Fruit fly (Drosophila melanogaster) whole organism, pupa: Measurements from ENCODE around the gene RpL13A.

Experiments used
- CG10348 ChIP-seq: fragments of 200-800 bp; sonication (Bioruptor generic); IDR thresholded peaks from 2 replicates; pipeline ENCODE4 v1.3.6; 2022; ENCODE audit warnings: missing biosample characterization, missing genetic modification characterization
- CG12605 ChIP-seq: fragments of 200-800 bp; sonication (Bioruptor generic); IDR thresholded peaks from 2 replicates; pipeline ENCODE4 v1.3.6; 2022; ENCODE audit warnings: missing biosample characterization, missing genetic modification characterization
- CG13204 ChIP-seq: fragments of 200-800 bp; sonication (Bioruptor generic); optimal IDR thresholded peaks from 2 replicates; lab custom pipeline; 2018; ENCODE audit warnings: missing biosample characterization, mild to moderate bottlenecking, missing genetic modification characterization, moderate library complexity
- CG14655 ChIP-seq: fragments of 200-800 bp; sonication (Bioruptor generic); optimal IDR thresholded peaks from 3 replicates; lab custom pipeline; 2017; ENCODE audit warnings: mild to moderate bottlenecking, missing biosample characterization, missing genetic modification reagents, missing genetic modification characterization
- CG15710 ChIP-seq: fragments of 200-800 bp; sonication (Bioruptor generic); optimal IDR thresholded peaks from 2 replicates; lab custom pipeline; 2018; ENCODE audit warnings: missing biosample characterization, mild to moderate bottlenecking, missing genetic modification characterization, moderate library complexity
- CG17806 ChIP-seq: fragments of 200-800 bp; sonication (Bioruptor generic); optimal IDR thresholded peaks from 2 replicates; lab custom pipeline; 2018; ENCODE audit warnings: missing biosample characterization, mild to moderate bottlenecking, missing genetic modification characterization, moderate library complexity
- CG32121 ChIP-seq: fragments of 200-800 bp; sonication (Bioruptor generic); IDR thresholded peaks from 2 replicates; pipeline ENCODE4 v1.3.6; 2022; ENCODE audit warnings: missing biosample characterization, missing genetic modification characterization
- CG34367 ChIP-seq: fragments of 200-800 bp; sonication (Bioruptor generic); optimal IDR thresholded peaks from 2 replicates; lab custom pipeline; 2018; ENCODE audit warnings: missing biosample characterization, mild to moderate bottlenecking, missing genetic modification characterization
- CG4496 ChIP-seq: fragments of 200-800 bp; sonication (Bioruptor generic); IDR thresholded peaks from 3 replicates; pipeline ENCODE4 v1.3.6; 2022; ENCODE audit warnings: missing biosample characterization, missing genetic modification characterization
- CG8159 ChIP-seq: fragments of 200-800 bp; sonication (Bioruptor generic); optimal IDR thresholded peaks from 3 replicates; lab custom pipeline; 2018; ENCODE audit warnings: missing biosample characterization, mild to moderate bottlenecking, missing genetic modification characterization, moderate library complexity
- CG8301 ChIP-seq: fragments of 200-800 bp; sonication (Bioruptor generic); optimal IDR thresholded peaks from 2 replicates; lab custom pipeline; 2018; ENCODE audit warnings: missing biosample characterization, mild to moderate bottlenecking, missing genetic modification characterization
- CG9948 ChIP-seq: fragments of 200-800 bp; sonication (Bioruptor generic); optimal IDR thresholded peaks from 2 replicates; lab custom pipeline; 2018; ENCODE audit warnings: missing biosample characterization, mild to moderate bottlenecking, missing genetic modification characterization, moderate library complexity
- D1 ChIP-seq: fragments of 200-800 bp; sonication (Bioruptor generic); optimal IDR thresholded peaks from 2 replicates; lab custom pipeline; 2018; ENCODE audit warnings: missing biosample characterization, mild to moderate bottlenecking, missing genetic modification characterization, moderate library complexity
- EcR ChIP-seq: fragments of 200-800 bp; sonication (Bioruptor generic); optimal IDR thresholded peaks from 3 replicates; lab custom pipeline; 2019; ENCODE audit warnings: missing biosample characterization, missing genetic modification characterization, mild to moderate bottlenecking, moderate library complexity, missing genetic modification reagents
- Ets98B ChIP-seq: fragments of 200-800 bp; sonication (Bioruptor generic); IDR thresholded peaks from 2 replicates; pipeline ENCODE4 v1.3.6; 2022; ENCODE audit warnings: missing biosample characterization, missing genetic modification characterization
- Pif1A ChIP-seq: fragments of 200-800 bp; sonication (Bioruptor generic); optimal IDR thresholded peaks from 3 replicates; lab custom pipeline; 2016; ENCODE audit warnings: missing biosample characterization, missing genetic modification characterization
- Pif1B ChIP-seq: fragments of 200-800 bp; sonication (Bioruptor generic); optimal IDR thresholded peaks from 3 replicates; lab custom pipeline; 2016; ENCODE audit warnings: missing biosample characterization, missing genetic modification characterization
- Snoo ChIP-seq: fragments of 200-800 bp; sonication (Bioruptor generic); optimal IDR thresholded peaks from 3 replicates; lab custom pipeline; 2017; ENCODE audit warnings: missing biosample characterization, mild to moderate bottlenecking, missing genetic modification characterization, inconsistent platforms
- fd96Ca ChIP-seq: fragments of 200-800 bp; sonication (Bioruptor generic); IDR thresholded peaks from 3 replicates; pipeline ENCODE4 v1.3.6; 2022; ENCODE audit warnings: missing biosample characterization, missing genetic modification characterization
- gl ChIP-seq: fragments of 200-800 bp; sonication (Bioruptor generic); optimal IDR thresholded peaks from 2 replicates; lab custom pipeline; 2018; ENCODE audit warnings: missing biosample characterization, mild to moderate bottlenecking, missing genetic modification characterization
- rn ChIP-seq: fragments of 200-800 bp; sonication (Bioruptor generic); IDR thresholded peaks from 2 replicates; pipeline ENCODE4 v1.3.6; 2022; ENCODE audit warnings: missing biosample characterization, missing genetic modification characterization

Gene RpL13A

DNA sequence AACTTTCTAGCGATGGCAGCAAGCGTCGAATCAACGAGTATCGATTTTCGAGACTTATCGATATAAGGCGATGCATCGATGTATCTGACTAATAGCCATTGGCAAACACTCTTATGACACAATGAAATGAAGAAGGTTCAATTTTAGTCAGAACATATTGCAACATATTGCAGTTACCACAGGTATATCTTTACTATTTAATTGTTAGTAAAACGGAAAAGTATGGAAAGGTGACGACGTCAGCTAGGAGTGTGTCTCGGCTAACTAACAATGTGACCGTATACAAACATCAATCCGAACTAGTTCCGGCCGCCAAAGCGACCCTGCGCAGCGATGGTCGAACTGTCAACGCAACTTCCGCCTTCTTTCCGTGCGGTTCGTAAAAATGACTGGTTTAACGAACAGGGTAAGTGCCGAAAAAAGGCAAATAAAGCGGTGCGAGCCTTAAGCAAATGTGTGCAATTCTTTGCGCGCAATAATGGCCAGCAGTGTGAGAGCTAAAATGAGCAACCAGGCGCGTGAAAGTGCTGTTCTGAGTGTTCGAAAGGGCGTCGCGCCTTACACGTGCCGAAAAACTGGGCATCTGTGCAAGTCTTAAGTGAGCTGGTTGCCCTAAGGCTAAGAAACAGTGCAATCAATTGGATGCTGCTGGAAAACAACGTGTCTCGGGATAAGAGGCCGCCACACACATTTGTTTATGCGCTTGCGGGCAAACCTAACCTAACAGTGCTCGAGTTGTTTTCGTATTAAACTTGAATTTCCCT lies at the start of gene RpL13A, which contains the start of the genes Dph4 and Spec2:
Gene RpL13A, plus strand, starts transcription at position 360 of the 764 bp plus-strand sequence.
Gene Dph4, minus strand, starts transcription at position 11 of the 764 bp plus-strand sequence.
Gene Spec2, minus strand, starts transcription at position 11 of the 764 bp plus-strand sequence.
- no peak for TF ChIP-seq Ets98B
- no peak for TF ChIP-seq CG32121 (GFP tag; lab: Robert Waterston, UW)
- TF ChIP-seq CG8159 (tag; lab: Kevin White, UChicago): no peak
- peak; percentile 63 for TF ChIP-seq CG15710
- TF ChIP-seq gl (tag; lab: Kevin White, UChicago): peak; percentile 72
- TF ChIP-seq CG13204: no peak
- no peak for TF ChIP-seq D1
- no peak for TF ChIP-seq Pif1A (GFP tag; lab: Kevin White, UChicago)
- TF ChIP-seq Snoo: peak; percentile 94
- TF ChIP-seq CG9948 (tag; lab: Kevin White, UChicago): peak; percentile 22
- TF ChIP-seq CG4496 (GFP tag; lab: Robert Waterston, UW): no peak
- no peak for TF ChIP-seq fd96Ca (GFP tag; lab: Robert Waterston, UW)
- no peak for TF ChIP-seq CG14655 (GFP tag; lab: Kevin White, UChicago)
- TF ChIP-seq Pif1B (GFP tag; lab: Kevin White, UChicago): no peak
- TF ChIP-seq rn (GFP tag; lab: Robert Waterston, UW): no peak
- no peak for TF ChIP-seq EcR (GFP tag; lab: Kevin White, UChicago)
- no peak for TF ChIP-seq CG12605 (GFP tag; lab: Robert Waterston, UW)
- peak; percentile 42 for TF ChIP-seq CG8301 (tag; lab: Kevin White, UChicago)
- peak; percentile 83 for TF ChIP-seq CG34367 (tag; lab: Kevin White, UChicago)
- TF ChIP-seq CG10348 (GFP tag; lab: Robert Waterston, UW): no peak
- TF ChIP-seq CG17806 (tag; lab: Kevin White, UChicago): peak; percentile 34

DNA sequence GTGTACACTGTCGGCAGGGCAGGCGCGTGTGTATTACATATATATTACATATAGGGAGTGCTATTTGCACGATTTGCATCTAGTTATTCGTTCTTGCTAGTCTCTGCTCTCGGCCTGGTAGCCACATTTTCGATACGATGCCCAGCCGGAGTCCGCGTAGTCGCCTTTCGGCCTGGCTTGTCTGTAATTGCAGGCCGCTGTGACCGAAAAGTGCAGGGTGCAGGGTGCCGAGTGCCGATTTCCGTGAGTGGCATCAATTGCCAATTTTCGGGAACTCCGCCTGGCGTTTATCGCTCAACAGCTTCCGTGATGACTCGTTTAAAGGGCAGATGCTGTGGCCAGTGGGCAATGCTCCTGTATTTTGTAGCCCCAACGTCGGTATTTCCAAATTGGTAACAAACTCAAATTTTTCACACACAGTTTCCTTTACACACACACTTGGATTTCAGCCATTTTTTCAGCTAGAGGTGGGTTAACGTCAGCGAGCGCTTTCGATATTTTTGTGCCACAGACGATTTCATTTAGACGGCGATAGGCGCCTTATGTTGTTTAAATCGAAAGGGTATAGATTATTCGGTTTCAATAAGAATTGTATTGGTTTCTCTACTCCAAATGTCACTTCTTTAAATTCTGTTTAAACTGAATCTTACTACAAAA lies 36.3 kb upstream of the RpL13A start, which contains the start of gene CG2926:
Gene CG2926, minus strand, starts transcription at position 518 of the 657 bp plus-strand sequence.
- TF ChIP-seq CG14655 (GFP tag; lab: Kevin White, UChicago): no peak
- TF ChIP-seq D1: no peak
- 0 out of 2 replicates have a peak, but pooled peaks have one; percentile 32 for TF ChIP-seq CG12605 (GFP tag; lab: Robert Waterston, UW)
- TF ChIP-seq CG8159 (tag; lab: Kevin White, UChicago): no peak
- 0 out of 2 replicates have a peak, but pooled peaks have one; percentile 12 for TF ChIP-seq rn (GFP tag; lab: Robert Waterston, UW)
- 0 out of 3 replicates have a peak, but pooled peaks have one; percentile 46 for TF ChIP-seq CG4496 (GFP tag; lab: Robert Waterston, UW)
- no peak for TF ChIP-seq CG17806 (tag; lab: Kevin White, UChicago)
- 0 out of 2 replicates have a peak, but pooled peaks have one; percentile 32 for TF ChIP-seq CG32121 (GFP tag; lab: Robert Waterston, UW)
- no peak for TF ChIP-seq CG13204
- TF ChIP-seq CG8301 (tag; lab: Kevin White, UChicago): no peak
- peak; percentile 19; the same call in 1 of the 2 replicates for TF ChIP-seq Ets98B

DNA sequence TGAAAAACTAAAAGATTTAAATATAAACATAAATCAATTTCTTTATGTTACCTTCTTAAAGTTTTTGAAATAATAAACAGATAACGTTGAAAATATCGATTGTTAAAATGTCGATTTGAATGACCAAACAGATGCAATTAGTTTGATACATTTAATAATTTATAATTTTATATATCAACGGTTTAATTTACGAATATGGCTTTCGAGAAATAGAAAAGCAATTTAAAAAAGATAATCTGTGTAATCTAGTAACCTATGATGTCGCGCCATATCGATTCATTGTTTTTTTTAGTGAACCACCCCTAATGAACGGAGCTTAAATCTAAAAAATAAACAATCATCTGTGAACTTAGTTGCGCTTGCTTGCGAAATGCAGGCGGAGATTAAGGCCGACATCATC lies 35.7 kb upstream of the RpL13A start, which contains the start of gene PolZ2:
Gene PolZ2, plus strand, starts transcription at position 301 of the 400 bp plus-strand sequence.
- TF ChIP-seq EcR (GFP tag; lab: Kevin White, UChicago) (no peak), CG32121 (GFP tag; lab: Robert Waterston, UW) (no peak), rn (GFP tag; lab: Robert Waterston, UW) (no peak), CG15710 (no peak), CG4496 (GFP tag; lab: Robert Waterston, UW) (no peak), CG34367 (tag; lab: Kevin White, UChicago) (no peak), Snoo (no peak), CG14655 (GFP tag; lab: Kevin White, UChicago) (no peak), Pif1B (GFP tag; lab: Kevin White, UChicago) (no peak), CG8159 (tag; lab: Kevin White, UChicago) (no peak), fd96Ca (GFP tag; lab: Robert Waterston, UW) (no peak), Ets98B (no peak), D1 (no peak), CG17806 (tag; lab: Kevin White, UChicago) (no peak)
- TF ChIP-seq, all 21 proteins: peak for 0

dm6 chr3R:5591398-5591853 lies 32.8 kb upstream of the RpL13A start, which contains the start of the genes noi and Vha26:
Gene noi (minus strand): TSS chr3R:5591459.
Gene Vha26 (plus strand): TSS chr3R:5591763.
- TF ChIP-seq Pif1A (GFP tag; lab: Kevin White, UChicago) (no peak), D1 (no peak), CG15710 (peak; percentile 15), CG8159 (tag; lab: Kevin White, UChicago) (no peak)

- TF ChIP-seq CG4496 (GFP tag; lab: Robert Waterston, UW) (0 out of 3 replicates have a peak, but pooled peaks have one; percentile 34), fd96Ca (GFP tag; lab: Robert Waterston, UW) (no peak), EcR (GFP tag; lab: Kevin White, UChicago) (peak; percentile 30)
Measured at dm6 chr3R:5592009-5592572, 32.2 kb upstream of the RpL13A start.
